Worm (Caenorhabditis elegans): ENCODE data around the gene twk-5.

DNA sequence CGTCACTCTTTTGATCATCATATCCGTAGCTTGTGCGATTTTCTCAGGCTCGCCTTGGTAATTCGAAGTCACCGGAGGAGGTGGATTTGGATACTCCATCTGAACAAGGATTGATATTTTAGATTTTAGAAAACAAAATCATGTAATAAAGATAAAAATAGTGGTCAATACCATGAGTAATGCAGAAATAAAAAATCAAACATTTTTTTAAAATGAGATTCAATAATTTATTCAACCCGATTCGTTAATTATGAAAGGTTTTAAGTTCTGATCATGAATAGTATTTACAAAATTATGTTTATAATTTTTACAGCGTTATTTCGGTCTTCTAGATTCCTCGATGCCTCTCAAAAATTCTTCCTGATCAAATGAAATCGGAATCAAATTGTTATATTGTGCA, 48.6 kb upstream of the twk-5 start, which contains the start of gene mdt-8:
- no peak for TF ChIP-seq zag-1 (tag; optimal IDR thresholded peaks at IDR 0.05)
- no peak for TF ChIP-seq R02D3.7 (tag; optimal IDR thresholded peaks at IDR 0.05)
- TF ChIP-seq ceh-82 (tag; optimal IDR thresholded peaks at IDR 0.05) = no peak
- no peak for TF ChIP-seq elt-1 (tag; optimal IDR thresholded peaks at IDR 0.05)
- no peak for TF ChIP-seq aly-2 (tag; optimal IDR thresholded peaks at IDR 0.05)
